Fruit fly (Drosophila melanogaster): ENCODE measurements around the gene Mur2B.

Gene Mur2B

dm6 chrX:1535234-1535925, 133.2 kb downstream of the Mur2B start:
- TF ChIP-seq Dll (optimal IDR thresholded peaks at IDR 0.05) = no peak
- no peak for TF ChIP-seq psq (optimal IDR thresholded peaks at IDR 0.05)
- no peak for TF ChIP-seq usp (GFP tag; optimal IDR thresholded peaks at IDR 0.05)
- TF ChIP-seq CG8478 (optimal IDR thresholded peaks at IDR 0.05) = no peak
- TF ChIP-seq EcR (GFP tag; optimal IDR thresholded peaks at IDR 0.05) = no peak
- TF ChIP-seq pan (optimal IDR thresholded peaks at IDR 0.05) = no peak

dm6 chrX:1517618-1518017, 151.0 kb downstream of the Mur2B start:
- no peak for TF ChIP-seq pan (optimal IDR thresholded peaks at IDR 0.05)
- no peak for TF ChIP-seq usp (GFP tag; optimal IDR thresholded peaks at IDR 0.05)
- no peak for TF ChIP-seq psq (optimal IDR thresholded peaks at IDR 0.05)
- no peak for TF ChIP-seq CG8478 (optimal IDR thresholded peaks at IDR 0.05)
- no peak for TF ChIP-seq EcR (GFP tag; optimal IDR thresholded peaks at IDR 0.05)
- no peak for TF ChIP-seq Dll (optimal IDR thresholded peaks at IDR 0.05)

- no peak for TF ChIP-seq usp (GFP tag; optimal IDR thresholded peaks at IDR 0.05)
- TF ChIP-seq EcR (GFP tag; optimal IDR thresholded peaks at IDR 0.05) = no peak
- no peak for TF ChIP-seq psq (optimal IDR thresholded peaks at IDR 0.05)
- no peak for TF ChIP-seq Dll (optimal IDR thresholded peaks at IDR 0.05)
- TF ChIP-seq CG8478 (optimal IDR thresholded peaks at IDR 0.05) = no peak
- no peak for TF ChIP-seq pan (optimal IDR thresholded peaks at IDR 0.05)
These were observed 154.7 kb downstream of the Mur2B start for dm6 chrX:1513865-1514264.

DNA sequence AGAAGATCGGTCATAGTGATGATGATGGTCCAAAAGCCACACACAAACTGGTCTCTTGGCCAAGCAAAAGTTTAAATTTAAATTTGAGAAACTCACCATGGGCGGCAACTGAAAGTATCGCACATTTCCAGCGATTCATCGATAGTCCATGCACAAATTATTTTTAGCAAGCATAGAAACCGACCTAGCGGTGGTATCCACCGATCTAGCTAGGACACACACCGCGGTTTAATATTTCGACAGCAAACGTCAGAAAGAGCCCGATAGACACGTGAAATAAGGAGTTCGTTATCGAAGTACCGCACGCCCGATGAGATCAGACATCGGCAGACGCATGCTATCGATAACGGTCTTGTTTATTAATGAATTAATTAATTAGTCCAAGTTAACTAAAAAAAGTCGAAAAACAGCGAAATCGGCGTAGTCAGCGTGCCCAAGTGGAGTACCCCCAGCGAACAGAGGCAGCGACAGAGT, 155.8 kb downstream of the Mur2B start, which contains the start of gene CG14795:
CG14795 (minus strand) TSS at position 51 of the 474 bp plus-strand sequence.
- TF ChIP-seq EcR (GFP tag; optimal IDR thresholded peaks at IDR 0.05) (no peak), pan (optimal IDR thresholded peaks at IDR 0.05) (no peak), psq (optimal IDR thresholded peaks at IDR 0.05) (no peak), CG8478 (optimal IDR thresholded peaks at IDR 0.05) (no peak), Dll (optimal IDR thresholded peaks at IDR 0.05) (no peak), usp (GFP tag; optimal IDR thresholded peaks at IDR 0.05) (no peak)

DNA sequence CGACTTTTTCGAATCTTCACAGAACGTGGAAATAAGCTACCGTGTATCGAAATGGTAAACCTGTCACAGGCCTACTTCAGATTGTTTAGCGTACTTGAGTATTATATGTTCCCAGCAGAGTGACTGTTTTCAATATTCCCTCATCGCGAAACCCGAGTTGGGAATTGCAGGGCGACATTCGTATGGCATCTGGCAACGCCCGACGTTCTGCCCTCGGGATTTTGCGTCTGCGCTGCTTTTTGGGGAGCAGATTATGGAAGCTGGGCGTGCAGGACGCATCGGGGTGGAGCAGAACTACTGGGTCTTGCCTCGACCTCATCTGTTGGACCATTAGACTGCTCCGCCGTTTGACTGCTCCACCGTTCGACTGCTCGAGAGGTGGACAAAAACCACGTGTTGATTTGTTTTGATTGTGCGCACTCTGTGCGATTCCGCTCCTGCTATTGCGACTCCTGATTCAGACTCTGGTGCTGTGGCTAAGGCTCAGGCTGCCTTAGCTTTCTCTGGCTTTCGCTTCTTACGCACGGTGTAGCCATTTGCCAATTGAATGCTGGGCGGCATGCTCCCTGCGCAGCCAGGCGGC, 160.3 kb downstream of the Mur2B start:
- no peak for TF ChIP-seq Dll (optimal IDR thresholded peaks at IDR 0.05)
- TF ChIP-seq usp (GFP tag; optimal IDR thresholded peaks at IDR 0.05) = no peak
- no peak for TF ChIP-seq pan (optimal IDR thresholded peaks at IDR 0.05)
- TF ChIP-seq CG8478 (optimal IDR thresholded peaks at IDR 0.05) = no peak
- no peak for TF ChIP-seq psq (optimal IDR thresholded peaks at IDR 0.05)
- no peak for TF ChIP-seq EcR (GFP tag; optimal IDR thresholded peaks at IDR 0.05)

- no peak for TF ChIP-seq usp (GFP tag; optimal IDR thresholded peaks at IDR 0.05)
- no peak for TF ChIP-seq pan (optimal IDR thresholded peaks at IDR 0.05)
- no peak for TF ChIP-seq CG8478 (optimal IDR thresholded peaks at IDR 0.05)
- no peak for TF ChIP-seq EcR (GFP tag; optimal IDR thresholded peaks at IDR 0.05)
- TF ChIP-seq Dll (optimal IDR thresholded peaks at IDR 0.05) = no peak
- no peak for TF ChIP-seq psq (optimal IDR thresholded peaks at IDR 0.05)
These were observed 160.8 kb downstream of the Mur2B start, which contains the start of gene Nmdar2 for dm6 chrX:1507751-1508150. Gene Nmdar2 (minus strand): TSS chrX:1507809.

- no peak for TF ChIP-seq psq (optimal IDR thresholded peaks at IDR 0.05)
- no peak for TF ChIP-seq Dll (optimal IDR thresholded peaks at IDR 0.05)
- TF ChIP-seq pan (optimal IDR thresholded peaks at IDR 0.05) = no peak
- TF ChIP-seq usp (GFP tag; optimal IDR thresholded peaks at IDR 0.05) = no peak
- TF ChIP-seq CG8478 (optimal IDR thresholded peaks at IDR 0.05) = no peak
- TF ChIP-seq EcR (GFP tag; optimal IDR thresholded peaks at IDR 0.05) = no peak
These were observed 185.6 kb downstream of the Mur2B start, which contains the start of the genes sta and inc for dm6 chrX:1482840-1483518. Gene sta (minus strand): TSS chrX:1483413. Gene inc (plus strand): TSS chrX:1483479.

dm6 chrX:1480426-1480825, 188.2 kb downstream of the Mur2B start:
- no peak for TF ChIP-seq CG8478 (optimal IDR thresholded peaks at IDR 0.05)
- no peak for TF ChIP-seq usp (GFP tag; optimal IDR thresholded peaks at IDR 0.05)
- no peak for TF ChIP-seq pan (optimal IDR thresholded peaks at IDR 0.05)
- TF ChIP-seq EcR (GFP tag; optimal IDR thresholded peaks at IDR 0.05) = no peak
- TF ChIP-seq Dll (optimal IDR thresholded peaks at IDR 0.05) = no peak
- TF ChIP-seq psq (optimal IDR thresholded peaks at IDR 0.05) = no peak

- no peak for TF ChIP-seq usp (GFP tag; optimal IDR thresholded peaks at IDR 0.05)
- no peak for TF ChIP-seq pan (optimal IDR thresholded peaks at IDR 0.05)
- TF ChIP-seq EcR (GFP tag; optimal IDR thresholded peaks at IDR 0.05) = no peak
These were observed 190.1 kb downstream of the Mur2B start, which contains the start of gene rush for dm6 chrX:1478276-1479122. Gene rush (plus strand): TSS chrX:1478552.

dm6 chrX:1476848-1477247, 191.7 kb downstream of the Mur2B start, which contains the start of the genes Rab27 and mei-38:
Gene Rab27 (minus strand): TSS chrX:1476974.
Gene mei-38 (plus strand): TSS chrX:1477063.
- TF ChIP-seq CG8478 (optimal IDR thresholded peaks at IDR 0.05) = no peak
- TF ChIP-seq Dll (optimal IDR thresholded peaks at IDR 0.05) = no peak
- TF ChIP-seq usp (GFP tag; optimal IDR thresholded peaks at IDR 0.05) = no peak
- TF ChIP-seq psq (optimal IDR thresholded peaks at IDR 0.05) = no peak
- no peak for TF ChIP-seq EcR (GFP tag; optimal IDR thresholded peaks at IDR 0.05)
- no peak for TF ChIP-seq pan (optimal IDR thresholded peaks at IDR 0.05)

DNA sequence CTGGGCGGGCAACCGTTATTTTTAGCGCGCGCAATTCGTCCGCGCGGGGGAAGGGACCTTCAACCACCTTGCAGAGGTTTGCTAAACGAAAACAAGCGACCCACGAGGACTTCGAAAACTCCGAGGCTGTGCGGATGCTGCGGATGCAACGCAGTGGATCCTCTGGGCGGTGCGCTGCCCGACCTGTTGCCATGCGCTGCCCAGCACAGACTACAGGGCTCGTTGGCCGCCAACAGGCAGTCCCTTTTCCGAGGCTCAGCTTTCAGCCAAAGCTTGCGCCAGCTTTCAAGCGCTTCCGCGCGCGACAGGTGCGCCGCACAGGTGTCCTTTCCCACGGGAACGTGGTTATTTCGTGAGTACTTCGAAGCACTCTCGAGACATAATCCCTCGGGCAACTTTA, 192.2 kb downstream of the Mur2B start:
- TF ChIP-seq pan (optimal IDR thresholded peaks at IDR 0.05) (no peak), Dll (optimal IDR thresholded peaks at IDR 0.05) (no peak), usp (GFP tag; optimal IDR thresholded peaks at IDR 0.05) (no peak), EcR (GFP tag; optimal IDR thresholded peaks at IDR 0.05) (no peak), psq (optimal IDR thresholded peaks at IDR 0.05) (no peak), CG8478 (optimal IDR thresholded peaks at IDR 0.05) (no peak)
